Worm (Caenorhabditis elegans) whole organism, L4/young adult: ENCODE results near the gene R02D5.8.

ENCODE experiments used
- W03F9.2 ChIP-seq: fragments of 150-350 bp; optimal IDR thresholded peaks from 2 replicates; lab custom pipeline; 2014; ENCODE audit warnings: missing biosample characterization, missing genetic modification characterization
- dao-5 ChIP-seq: sonication (generic microtip); optimal IDR thresholded peaks from 2 replicates; lab custom pipeline; 2016; ENCODE audit warnings: missing genotype, missing genetic modification characterization, moderate library complexity, missing compliant biosample characterization
- him-1 ChIP-seq: sonication (generic microtip); optimal IDR thresholded peaks from 2 replicates; lab custom pipeline; 2016; ENCODE audit warnings: missing genotype, missing genetic modification reagents, missing genetic modification characterization, missing compliant biosample characterization

R02D5.8 gene

DNA sequence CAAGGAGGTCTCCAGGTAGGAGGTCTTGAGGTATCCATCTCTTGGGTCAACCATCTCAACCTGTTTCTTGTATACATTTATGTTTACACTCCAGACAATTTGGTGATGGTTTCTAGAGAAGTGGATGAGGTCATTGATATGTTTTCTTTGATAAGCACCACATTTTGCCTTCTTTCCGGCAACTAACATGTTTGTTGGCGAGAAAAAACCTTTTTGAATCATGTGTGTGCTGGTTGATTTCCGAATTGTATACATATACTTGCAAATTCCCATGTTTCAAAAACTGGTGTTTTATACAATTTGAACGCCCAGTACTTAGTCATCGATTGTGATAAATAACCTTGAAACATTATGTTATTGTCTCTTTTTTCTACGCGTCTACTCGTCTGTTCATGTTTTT lies 15.0 kb downstream of the R02D5.8 start:
- TF ChIP-seq W03F9.2 (tag; lab: Kevin White, UChicago) (no peak), dao-5 (tag; lab: Kevin White, UChicago) (no peak), him-1 (tag; lab: Kevin White, UChicago) (no peak)

DNA sequence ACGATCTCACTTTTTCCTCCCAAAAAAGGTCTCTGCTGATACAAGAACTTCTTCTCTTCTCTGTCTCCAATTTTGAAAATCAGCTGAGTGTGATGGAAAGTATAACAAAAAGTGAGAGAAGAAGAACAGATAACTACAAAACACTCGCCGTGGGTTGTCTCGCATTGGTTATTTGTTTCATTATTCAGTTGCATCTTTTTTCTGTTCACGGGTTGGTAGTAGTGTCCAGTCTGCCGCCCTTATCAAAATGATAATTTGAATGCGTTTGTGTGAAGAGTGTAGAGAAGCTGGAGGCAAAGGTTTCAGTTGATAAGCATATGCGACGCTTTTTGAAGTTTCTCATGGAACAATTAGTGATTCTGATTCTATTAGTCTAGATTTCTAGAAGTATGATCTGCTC lies 16.1 kb downstream of the R02D5.8 start:
- TF ChIP-seq dao-5 (tag; lab: Kevin White, UChicago) (no peak), him-1 (tag; lab: Kevin White, UChicago) (no peak), W03F9.2 (tag; lab: Kevin White, UChicago) (no peak)

- TF ChIP-seq W03F9.2 (tag; lab: Kevin White, UChicago): no peak
- no peak for TF ChIP-seq him-1 (tag; lab: Kevin White, UChicago)
- no peak for TF ChIP-seq dao-5 (tag; lab: Kevin White, UChicago)
These were observed 18.0 kb downstream of the R02D5.8 start, which contains the start of gene R02D5.24 for ce11 chrV:14501136-14501535. R02D5.24 (plus strand) TSS chrV:14501340.

DNA sequence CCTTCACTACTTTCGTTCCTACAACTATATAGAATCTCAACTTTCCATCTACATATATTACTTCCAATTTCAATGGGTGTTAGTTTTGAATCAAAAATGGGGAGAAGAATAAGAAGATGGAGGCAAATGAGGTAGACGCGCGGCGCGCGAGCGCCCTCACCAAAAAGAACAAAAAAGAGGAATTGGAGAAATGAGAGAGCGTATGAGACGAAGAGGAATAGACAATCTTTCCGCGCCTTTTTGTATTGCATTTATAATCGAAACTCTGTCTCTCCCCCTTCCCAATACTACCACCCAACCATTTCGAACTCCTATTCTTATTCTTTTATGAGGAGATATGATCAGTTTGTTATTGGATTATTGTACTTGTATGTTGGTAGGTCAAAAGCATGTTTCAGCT lies 18.6 kb downstream of the R02D5.8 start:
- no peak for TF ChIP-seq W03F9.2 (tag; lab: Kevin White, UChicago)
- no peak for TF ChIP-seq him-1 (tag; lab: Kevin White, UChicago)
- no peak for TF ChIP-seq dao-5 (tag; lab: Kevin White, UChicago)

ce11 chrV:14499074-14499864 lies 19.9 kb downstream of the R02D5.8 start:
- TF ChIP-seq him-1 (tag; lab: Kevin White, UChicago): no peak
- no peak for TF ChIP-seq W03F9.2 (tag; lab: Kevin White, UChicago)
- no peak for TF ChIP-seq dao-5 (tag; lab: Kevin White, UChicago)

DNA sequence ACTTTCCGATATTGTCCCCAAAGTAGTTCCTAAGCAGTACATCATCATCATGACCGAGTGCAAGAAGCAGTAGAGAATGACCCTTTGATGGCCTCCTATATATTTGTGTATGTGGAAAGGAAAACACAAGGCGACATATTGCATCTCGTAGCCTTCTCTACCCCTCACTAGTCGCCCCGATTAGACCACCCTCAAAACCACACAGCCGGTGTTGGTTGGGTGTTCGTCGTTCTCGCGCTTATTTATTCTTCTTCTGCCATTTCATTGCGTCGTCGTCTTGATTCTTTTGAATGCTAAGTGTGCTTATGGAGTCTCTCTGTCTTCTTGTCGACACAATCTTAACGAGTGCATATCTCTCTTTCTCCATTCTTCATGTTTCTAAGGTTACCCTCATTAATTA lies 21.0 kb downstream of the R02D5.8 start:
- no peak for TF ChIP-seq him-1 (tag; lab: Kevin White, UChicago)
- no peak for TF ChIP-seq W03F9.2 (tag; lab: Kevin White, UChicago)
- no peak for TF ChIP-seq dao-5 (tag; lab: Kevin White, UChicago)

- TF ChIP-seq W03F9.2 (tag; lab: Kevin White, UChicago): no peak
- TF ChIP-seq him-1 (tag; lab: Kevin White, UChicago): no peak
- no peak for TF ChIP-seq dao-5 (tag; lab: Kevin White, UChicago)
These were observed 22.7 kb downstream of the R02D5.8 start for ce11 chrV:14496446-14496845.

DNA sequence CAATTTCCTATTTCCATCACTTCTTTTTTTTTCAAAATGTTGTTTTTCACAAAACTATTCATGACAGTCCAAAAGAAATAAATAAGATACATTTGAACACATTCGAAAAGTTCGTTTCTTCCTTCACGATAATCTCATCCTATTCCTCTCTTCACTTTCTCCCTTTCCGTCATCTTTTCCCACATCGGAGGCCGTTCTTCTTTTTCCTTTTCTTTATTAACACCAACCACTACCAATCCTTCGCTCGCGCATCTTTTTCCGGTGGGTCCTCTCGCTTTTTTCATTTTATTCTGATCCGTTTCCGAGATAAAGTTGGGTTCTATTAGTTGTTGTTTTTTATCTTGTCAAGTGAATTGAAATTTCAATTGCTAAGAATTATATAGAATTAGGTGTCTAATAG lies 23.7 kb downstream of the R02D5.8 start:
- TF ChIP-seq dao-5 (tag; lab: Kevin White, UChicago): no peak
- no peak for TF ChIP-seq him-1 (tag; lab: Kevin White, UChicago)
- no peak for TF ChIP-seq W03F9.2 (tag; lab: Kevin White, UChicago)

- no peak for TF ChIP-seq dao-5 (tag; lab: Kevin White, UChicago)
These were observed 25.5 kb downstream of the R02D5.8 start for ce11 chrV:14493665-14494064.

- TF ChIP-seq him-1 (tag; lab: Kevin White, UChicago): no peak
- TF ChIP-seq dao-5 (tag; lab: Kevin White, UChicago): no peak
- no peak for TF ChIP-seq W03F9.2 (tag; lab: Kevin White, UChicago)
These were observed 28.1 kb downstream of the R02D5.8 start for ce11 chrV:14491097-14491496.

- no peak for TF ChIP-seq him-1 (tag; lab: Kevin White, UChicago)
- TF ChIP-seq dao-5 (tag; lab: Kevin White, UChicago): no peak
- TF ChIP-seq W03F9.2 (tag; lab: Kevin White, UChicago): no peak
These were observed 34.6 kb downstream of the R02D5.8 start, which contains the start of gene R02D5.4 for ce11 chrV:14484582-14484981. R02D5.4 (minus strand) TSS chrV:14484682.

DNA sequence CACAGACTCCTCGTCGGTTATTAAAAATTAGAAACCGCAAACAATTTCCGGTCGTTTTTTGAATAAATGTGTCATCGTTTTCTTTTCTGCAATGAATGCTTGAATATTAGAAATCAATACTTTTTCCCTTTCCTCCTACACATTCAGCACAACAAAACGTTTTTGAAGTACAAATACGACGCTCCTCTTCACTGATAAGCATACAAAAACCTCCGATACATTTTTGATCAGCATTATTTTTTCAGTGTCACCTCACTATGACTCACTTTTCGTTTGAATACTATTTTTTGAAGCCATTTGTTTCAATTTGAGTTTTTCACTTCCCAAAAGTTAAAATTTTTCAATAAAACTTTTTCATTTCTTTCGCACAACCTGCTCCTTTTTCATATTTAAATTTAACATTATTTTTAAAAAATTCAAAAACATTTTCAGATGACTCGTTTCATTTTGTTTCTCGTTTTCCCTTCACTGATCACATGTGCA lies 36.4 kb downstream of the R02D5.8 start, which contains the start of gene R02D5.3:
Gene R02D5.3, plus strand, starts transcription at position 433 of the 483 bp plus-strand sequence.
- TF ChIP-seq him-1 (tag; lab: Kevin White, UChicago) (no peak), dao-5 (tag; lab: Kevin White, UChicago) (no peak), W03F9.2 (tag; lab: Kevin White, UChicago) (no peak)

DNA sequence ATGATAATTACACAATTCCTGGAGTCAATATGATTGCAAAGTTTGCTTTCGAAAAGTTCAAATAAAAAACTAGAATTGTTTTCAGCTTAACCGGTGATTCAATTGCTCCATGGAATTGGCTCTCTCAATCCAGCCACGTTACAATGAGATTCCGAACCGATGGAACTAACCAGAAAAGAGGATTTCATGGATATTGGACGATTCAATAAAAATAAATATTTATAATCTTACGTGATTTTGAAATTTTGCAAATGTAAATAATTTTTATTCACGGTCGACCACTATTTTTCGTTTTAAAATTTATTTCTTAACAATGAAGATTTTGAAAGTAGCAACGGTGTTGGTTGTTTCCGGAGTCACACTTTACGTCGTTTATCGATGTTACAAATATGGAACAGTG lies 37.2 kb downstream of the R02D5.8 start, which contains the start of gene R02D5.10:
Gene R02D5.10, plus strand, starts transcription at position 301 of the 400 bp plus-strand sequence.
- no peak for TF ChIP-seq dao-5 (tag; lab: Kevin White, UChicago)
- TF ChIP-seq W03F9.2 (tag; lab: Kevin White, UChicago): no peak
- no peak for TF ChIP-seq him-1 (tag; lab: Kevin White, UChicago)

ce11 chrV:14481401-14481800 lies 37.8 kb downstream of the R02D5.8 start, which contains the start of gene R02D5.7:
R02D5.7 (minus strand) TSS chrV:14481501.
- TF ChIP-seq W03F9.2 (tag; lab: Kevin White, UChicago): no peak
